Comparison of ENCODE assay signal across 1 fruit fly cellular context in the genomic region with DNA sequence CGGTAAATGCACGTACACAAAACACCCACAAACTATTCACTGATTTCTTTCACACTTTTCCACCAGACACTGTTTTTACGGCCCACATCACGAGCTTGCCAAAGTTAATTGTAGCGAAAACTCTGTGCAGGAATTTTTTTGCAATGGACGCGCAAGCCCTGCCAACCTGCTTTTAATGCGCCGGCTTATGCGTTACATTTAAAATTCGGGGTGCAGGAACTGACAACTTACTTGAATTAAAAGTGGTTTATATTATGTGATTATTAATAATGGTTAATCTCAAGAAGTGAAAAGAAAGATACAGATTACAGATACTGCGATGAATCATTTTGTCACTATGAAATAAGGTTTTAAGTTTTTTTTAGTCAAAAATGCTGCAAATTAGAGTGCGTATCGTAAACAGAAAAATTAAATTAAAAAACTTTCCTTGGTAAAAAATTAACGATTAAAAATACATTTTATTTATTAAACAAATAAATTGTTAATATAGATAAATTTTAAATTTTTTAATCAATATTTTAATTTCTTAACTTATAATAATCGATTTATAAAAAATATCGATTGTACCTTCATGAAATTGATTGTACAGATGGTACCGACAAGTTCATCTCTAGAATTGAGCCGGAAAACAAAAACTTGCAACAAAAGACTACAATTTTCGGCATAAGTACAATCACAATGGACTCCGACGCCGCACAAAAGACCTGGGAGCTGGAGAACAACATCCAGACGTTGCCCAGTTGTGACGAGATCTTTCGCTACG.
A peak's percentile ranks its signal among the peaks of the same experiment; 100 is the strongest.
TF ChIP-seq lines count a peak whose summit lies in the region.

TSS of gene CG42232 (minus strand) at position 163 of the 763 bp plus-strand sequence.
TSS of gene CSN5 (plus strand) at position 599 of the 763 bp plus-strand sequence.

TF ChIP-seq in whole organism, embryonic, 481 proteins besides CTCF, POLR2A, EP300 and RAD21 (continued from another document):
- no peak for TF ChIP-seq wdn (GFP tag; IDR thresholded peaks at IDR 0.05; lab: Robert Waterston, UW)
- no peak for TF ChIP-seq sd (tag; optimal IDR thresholded peaks at IDR 0.05; lab: Kevin White, UChicago)
- TF ChIP-seq Nf-YC (tag; optimal IDR thresholded peaks at IDR 0.05; lab: Kevin White, UChicago) = no peak
- peak; percentile 31; the same call in 1 of the 2 replicates for TF ChIP-seq cas (GFP tag; IDR thresholded peaks at IDR 0.05; lab: Robert Waterston, UW)
